Worm (Caenorhabditis elegans): Measurements from ENCODE around the gene C49F8.15.

ce11 chrX:13399221-13399620 lies 36.8 kb upstream of the C49F8.15 start, which contains the start of gene F02C12.2:
- TF ChIP-seq ccch-3 (GFP tag; optimal IDR thresholded peaks at IDR 0.05) (no peak), akir-1 (GFP tag; optimal IDR thresholded peaks at IDR 0.05) (no peak), snpc-1.1 (tag; optimal IDR thresholded peaks at IDR 0.05; ENCODE audit: insufficient read depth) (no peak), unc-62 (GFP tag; optimal IDR thresholded peaks at IDR 0.05) (no peak), sptf-2 (GFP tag; optimal IDR thresholded peaks at IDR 0.05) (no peak), lin-54 (GFP tag; optimal IDR thresholded peaks at IDR 0.05) (no peak)

Measured in whole organism, young adult.